Fruit fly (Drosophila melanogaster): ENCODE measurements around the gene CG31221.

Gene CG31221

DNA sequence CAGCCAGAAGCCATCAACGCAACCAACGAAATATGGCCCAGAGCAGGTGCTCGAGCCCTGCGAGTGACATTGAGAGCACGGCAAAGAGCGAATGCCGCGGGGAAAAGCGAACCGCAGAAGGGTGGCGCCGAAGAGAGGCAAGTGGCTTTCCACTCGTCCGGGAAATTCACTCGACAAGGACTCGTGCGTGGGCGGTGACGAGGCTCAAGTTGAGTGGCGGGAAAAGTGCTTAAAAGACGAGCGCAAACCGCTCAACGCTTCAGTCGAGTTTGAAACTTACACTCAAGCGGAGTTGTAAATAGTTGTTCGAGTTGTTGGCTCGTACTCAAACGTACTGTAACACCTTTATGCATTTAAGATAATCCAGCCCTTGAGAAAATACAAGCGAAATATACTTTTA, at the start of gene CG31221:
Gene CG31221, plus strand, starts transcription at position 256 of the 400 bp plus-strand sequence.
- TF ChIP-seq CTCF (optimal IDR thresholded peaks at IDR 0.05) (no peak), CG8478 (optimal IDR thresholded peaks at IDR 0.05) (no peak)

dm6 chr3R:19362879-19363278, 49.6 kb upstream of the CG31221 start:
- TF ChIP-seq CTCF (optimal IDR thresholded peaks at IDR 0.05) (no peak), CG8478 (optimal IDR thresholded peaks at IDR 0.05) (no peak)

dm6 chr3R:19369060-19369459, 43.4 kb upstream of the CG31221 start:
- no peak for TF ChIP-seq CTCF (optimal IDR thresholded peaks at IDR 0.05)
- TF ChIP-seq CG8478 (optimal IDR thresholded peaks at IDR 0.05), result no peak

DNA sequence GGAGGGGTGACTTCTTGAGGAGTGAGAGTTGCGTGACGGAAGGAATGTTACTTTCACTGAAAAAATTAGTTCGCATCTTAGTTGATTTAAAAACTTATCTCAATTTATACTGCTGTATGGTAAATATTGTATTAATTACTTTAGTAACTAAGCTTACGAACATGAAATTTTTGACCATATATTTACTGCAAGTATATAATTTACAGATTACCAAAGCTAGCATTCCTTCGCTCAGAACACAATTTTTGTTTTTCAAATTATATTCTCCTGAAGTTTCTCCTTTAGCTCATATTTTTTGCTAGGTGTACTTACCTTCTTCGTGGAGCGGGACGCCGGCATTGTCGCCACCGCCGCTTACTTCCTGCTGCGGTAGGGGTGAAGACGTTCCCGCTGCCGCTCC, 41.8 kb upstream of the CG31221 start:
- TF ChIP-seq CTCF (optimal IDR thresholded peaks at IDR 0.05) (no peak), CG8478 (optimal IDR thresholded peaks at IDR 0.05) (no peak)

- TF ChIP-seq CG8478 (optimal IDR thresholded peaks at IDR 0.05) (no peak), CTCF (optimal IDR thresholded peaks at IDR 0.05) (no peak)
Observed at dm6 chr3R:19374689-19375088, 37.8 kb upstream of the CG31221 start, which contains the start of gene CG3581. Gene CG3581 (minus strand): TSS chr3R:19374789.

dm6 chr3R:19375923-19376322, 36.6 kb upstream of the CG31221 start, which contains the start of gene CG31404:
Gene CG31404 (minus strand): TSS chr3R:19376023.
- no peak for TF ChIP-seq CG8478 (optimal IDR thresholded peaks at IDR 0.05)
- no peak for TF ChIP-seq CTCF (optimal IDR thresholded peaks at IDR 0.05)

dm6 chr3R:19377125-19377524, 35.4 kb upstream of the CG31221 start, which contains the start of gene CG31245:
Gene CG31245 (minus strand): TSS chr3R:19377225.
- TF ChIP-seq CG8478 (optimal IDR thresholded peaks at IDR 0.05) (no peak), CTCF (optimal IDR thresholded peaks at IDR 0.05) (no peak)

- TF ChIP-seq CG8478 (optimal IDR thresholded peaks at IDR 0.05) (no peak), CTCF (optimal IDR thresholded peaks at IDR 0.05) (no peak)
Observed at dm6 chr3R:19383298-19383697, 29.2 kb upstream of the CG31221 start.

dm6 chr3R:19387608-19388007, 24.9 kb upstream of the CG31221 start, which contains the start of gene CG3734:
Gene CG3734 (plus strand): TSS chr3R:19387861.
- no peak for TF ChIP-seq CG8478 (optimal IDR thresholded peaks at IDR 0.05)
- TF ChIP-seq CTCF (optimal IDR thresholded peaks at IDR 0.05), result no peak

- TF ChIP-seq CTCF (optimal IDR thresholded peaks at IDR 0.05), result no peak
- TF ChIP-seq CG8478 (optimal IDR thresholded peaks at IDR 0.05), result no peak
Observed at dm6 chr3R:19389919-19390318, 22.6 kb upstream of the CG31221 start, which contains the start of gene CG18493. Gene CG18493 (plus strand): TSS chr3R:19390270.

dm6 chr3R:19393060-19393459, 19.4 kb upstream of the CG31221 start, which contains the start of gene CG3739:
Gene CG3739 (plus strand): TSS chr3R:19393360.
- TF ChIP-seq CG8478 (optimal IDR thresholded peaks at IDR 0.05) (no peak), CTCF (optimal IDR thresholded peaks at IDR 0.05) (no peak)

- TF ChIP-seq CTCF (optimal IDR thresholded peaks at IDR 0.05), result no peak
- no peak for TF ChIP-seq CG8478 (optimal IDR thresholded peaks at IDR 0.05)
Observed at dm6 chr3R:19398467-19398866, 14.0 kb upstream of the CG31221 start, which contains the start of gene CG31244. Gene CG31244 (minus strand): TSS chr3R:19398567.

DNA sequence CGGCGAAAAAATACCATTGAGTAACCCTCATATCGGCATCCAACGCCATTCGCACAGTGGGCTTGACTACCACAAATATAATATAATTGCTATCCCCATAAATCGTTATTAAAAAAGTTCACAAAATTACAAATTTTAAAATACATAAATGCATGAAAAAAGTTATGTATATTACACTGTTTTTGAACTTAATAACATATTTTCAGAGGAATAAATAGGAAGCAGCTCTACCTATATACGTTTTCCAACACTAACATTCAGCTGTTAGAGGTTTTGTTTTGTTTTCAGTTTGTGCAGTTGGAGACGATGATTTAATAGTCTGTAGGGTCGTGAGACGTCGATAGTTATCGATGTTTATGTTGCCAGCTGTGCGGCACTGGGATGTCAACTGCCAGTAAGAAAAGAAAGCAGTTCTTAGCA, 9.4 kb upstream of the CG31221 start, which contains the start of the genes Ino80 and Aptx:
Gene Ino80, minus strand, starts transcription at position 58 of the 420 bp plus-strand sequence.
Gene Aptx, plus strand, starts transcription at position 360 of the 420 bp plus-strand sequence.
- TF ChIP-seq CTCF (optimal IDR thresholded peaks at IDR 0.05), result no peak
- no peak for TF ChIP-seq CG8478 (optimal IDR thresholded peaks at IDR 0.05)

dm6 chr3R:19404296-19404695, 8.2 kb upstream of the CG31221 start:
- TF ChIP-seq CG8478 (optimal IDR thresholded peaks at IDR 0.05), result no peak

dm6 chr3R:19406852-19407251, 5.6 kb upstream of the CG31221 start:
- TF ChIP-seq CG8478 (optimal IDR thresholded peaks at IDR 0.05), result no peak
- no peak for TF ChIP-seq CTCF (optimal IDR thresholded peaks at IDR 0.05)

DNA sequence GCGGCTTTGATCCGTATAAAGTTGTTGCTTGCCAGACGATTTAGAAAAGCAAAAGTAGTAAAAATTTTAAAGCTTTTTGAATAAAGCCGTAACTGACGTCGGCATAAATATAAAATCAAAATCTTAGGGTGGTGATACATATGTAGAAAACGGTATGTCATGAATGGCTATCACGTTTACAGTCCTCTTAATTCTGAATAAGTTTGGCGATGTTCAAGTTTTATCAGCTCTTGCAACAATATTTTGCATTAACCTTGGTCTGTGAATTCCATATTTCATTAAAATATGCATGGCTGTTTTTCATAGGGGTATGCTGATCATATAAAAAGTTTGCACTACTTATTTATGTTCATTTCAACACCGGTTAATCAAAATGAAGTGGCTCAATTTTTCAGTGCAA, 3.9 kb upstream of the CG31221 start, which contains the start of gene CG11626:
Gene CG11626, plus strand, starts transcription at position 301 of the 400 bp plus-strand sequence.
- TF ChIP-seq CTCF (optimal IDR thresholded peaks at IDR 0.05), result no peak
- no peak for TF ChIP-seq CG8478 (optimal IDR thresholded peaks at IDR 0.05)

dm6 chr3R:19411371-19411770, 1.1 kb upstream of the CG31221 start:
- no peak for TF ChIP-seq CTCF (optimal IDR thresholded peaks at IDR 0.05)
- no peak for TF ChIP-seq CG8478 (optimal IDR thresholded peaks at IDR 0.05)
